Worm (Caenorhabditis elegans): ENCODE results near the gene F59A7.14.

Gene F59A7.14

DNA sequence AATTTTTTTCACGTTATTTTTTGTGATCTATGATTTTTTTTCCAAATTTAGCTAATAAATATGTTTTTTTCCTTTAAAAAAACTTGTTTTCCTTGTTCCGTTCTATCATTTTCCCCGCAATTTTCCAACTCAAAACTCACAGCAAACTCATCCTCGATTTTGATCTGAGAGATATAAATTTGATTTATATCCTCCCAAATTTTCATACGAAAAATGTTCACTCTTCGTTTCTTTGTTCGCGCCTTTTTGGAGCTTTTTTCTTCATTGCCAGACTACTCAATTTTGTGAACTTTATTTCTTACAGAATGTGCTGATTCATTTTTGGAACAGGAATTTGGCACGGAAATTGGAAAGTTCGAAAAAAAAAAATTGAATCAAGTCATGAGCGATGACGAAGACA is at the start of gene F59A7.14:
F59A7.14 (plus strand) TSS at position 301 of the 400 bp plus-strand sequence.
- TF ChIP-seq tbx-2 (tag; optimal IDR thresholded peaks at IDR 0.05) (no peak), fkh-6 (tag; optimal IDR thresholded peaks at IDR 0.05) (no peak), elt-2 (tag; optimal IDR thresholded peaks at IDR 0.05) (no peak), dmd-4 (tag; optimal IDR thresholded peaks at IDR 0.05; ENCODE audit: borderline replicate concordance) (no peak), ceh-14 (tag; optimal IDR thresholded peaks at IDR 0.05) (no peak), ceh-48 (tag; optimal IDR thresholded peaks at IDR 0.05) (no peak), gmeb-2 (tag; optimal IDR thresholded peaks at IDR 0.05) (no peak), ceh-2 (tag; optimal IDR thresholded peaks at IDR 0.05) (no peak), pag-3 (tag; optimal IDR thresholded peaks at IDR 0.05; ENCODE audit: borderline replicate concordance) (no peak), mec-3 (tag; optimal IDR thresholded peaks at IDR 0.05; ENCODE audit: borderline replicate concordance) (no peak), hlh-15 (tag; optimal IDR thresholded peaks at IDR 0.05) (no peak), syd-9 (tag; optimal IDR thresholded peaks at IDR 0.05) (no peak), C08G9.2 (tag; optimal IDR thresholded peaks at IDR 0.05) (no peak), hlh-13 (GFP tag; optimal IDR thresholded peaks at IDR 0.05) (no peak)

DNA sequence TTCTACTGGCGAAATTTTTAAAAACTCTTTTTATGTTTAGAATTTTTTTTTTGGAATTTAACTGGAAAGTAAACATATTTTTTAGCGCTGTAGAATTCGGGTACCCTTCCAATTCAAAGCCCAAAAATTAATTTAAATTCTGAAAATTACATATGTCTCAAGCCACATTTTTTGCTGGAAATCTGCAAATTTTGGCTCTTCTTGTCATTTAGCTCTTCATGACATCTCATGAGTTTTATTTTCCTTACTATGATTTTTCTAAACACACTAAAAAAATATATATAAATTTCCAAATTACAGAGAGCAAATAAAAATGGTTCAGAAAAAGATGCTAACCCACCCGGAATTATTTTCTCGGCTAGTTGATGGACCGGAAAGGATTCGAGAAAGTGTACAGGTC is 49.6 kb upstream of the F59A7.14 start, which contains the start of gene acs-3:
acs-3 (plus strand) TSS at position 301 of the 400 bp plus-strand sequence.
- TF ChIP-seq gmeb-2 (tag; optimal IDR thresholded peaks at IDR 0.05): no peak
- TF ChIP-seq pag-3 (tag; optimal IDR thresholded peaks at IDR 0.05; ENCODE audit: borderline replicate concordance): no peak
- TF ChIP-seq sdc-2 (tag; optimal IDR thresholded peaks at IDR 0.05): no peak
- no peak for TF ChIP-seq unc-55 (GFP tag; optimal IDR thresholded peaks at IDR 0.05)
- TF ChIP-seq fax-1 (tag; optimal IDR thresholded peaks at IDR 0.05): no peak
- no peak for TF ChIP-seq pax-1 (tag; optimal IDR thresholded peaks at IDR 0.05)
- no peak for TF ChIP-seq pha-4 (tag; optimal IDR thresholded peaks at IDR 0.05)
- TF ChIP-seq ceh-31 (tag; optimal IDR thresholded peaks at IDR 0.05): no peak

- no peak for TF ChIP-seq unc-3 (GFP tag; conservative IDR thresholded peaks at IDR 0.05)
- TF ChIP-seq unc-3 (tag; optimal IDR thresholded peaks at IDR 0.05): no peak
- TF ChIP-seq hlh-15 (tag; optimal IDR thresholded peaks at IDR 0.05): no peak
- TF ChIP-seq gmeb-2 (tag; optimal IDR thresholded peaks at IDR 0.05): no peak
- TF ChIP-seq ceh-6 (GFP tag; optimal IDR thresholded peaks at IDR 0.05): no peak
- no peak for TF ChIP-seq syd-9 (tag; optimal IDR thresholded peaks at IDR 0.05)
- TF ChIP-seq ets-4 (tag; optimal IDR thresholded peaks at IDR 0.05): no peak
- TF ChIP-seq C08G9.2 (tag; optimal IDR thresholded peaks at IDR 0.05): no peak
- TF ChIP-seq rnt-1 (tag; optimal IDR thresholded peaks at IDR 0.05): no peak
- no peak for TF ChIP-seq elt-4 (tag; optimal IDR thresholded peaks at IDR 0.05)
- TF ChIP-seq ceh-14 (tag; optimal IDR thresholded peaks at IDR 0.05): no peak
Measured at ce11 chrV:1969690-1970089, 49.1 kb upstream of the F59A7.14 start.

DNA sequence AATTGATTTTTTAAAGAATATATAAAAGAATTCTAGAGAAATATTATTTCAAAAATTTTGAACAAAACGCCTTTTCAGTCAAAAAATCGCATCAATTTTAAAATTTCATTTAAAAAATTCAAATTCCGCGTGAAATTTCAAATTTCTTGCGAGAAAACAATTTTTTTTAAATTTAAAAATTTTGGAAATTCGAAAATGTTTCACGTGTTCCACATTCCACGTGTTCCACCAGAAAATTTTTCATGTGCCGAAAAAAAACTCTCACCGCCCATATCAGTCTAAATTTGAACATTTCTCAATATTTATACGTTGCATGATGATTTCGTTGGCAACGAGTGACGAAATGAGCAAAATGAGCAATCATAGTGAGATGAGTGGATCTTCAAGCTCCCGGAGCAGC is 43.7 kb upstream of the F59A7.14 start, which contains the start of gene fbxa-201:
fbxa-201 (plus strand) TSS at position 301 of the 400 bp plus-strand sequence.
- no peak for TF ChIP-seq elt-2 (tag; optimal IDR thresholded peaks at IDR 0.05)
- no peak for TF ChIP-seq mec-3 (tag; optimal IDR thresholded peaks at IDR 0.05; ENCODE audit: borderline replicate concordance)
- TF ChIP-seq fkh-10 (GFP tag; optimal IDR thresholded peaks at IDR 0.05): no peak
- TF ChIP-seq dmd-4 (tag; optimal IDR thresholded peaks at IDR 0.05; ENCODE audit: borderline replicate concordance): no peak
- no peak for TF ChIP-seq syd-9 (tag; optimal IDR thresholded peaks at IDR 0.05)
- no peak for TF ChIP-seq elt-4 (tag; optimal IDR thresholded peaks at IDR 0.05)
- no peak for TF ChIP-seq odd-2 (tag; optimal IDR thresholded peaks at IDR 0.05)
- TF ChIP-seq ceh-48 (tag; optimal IDR thresholded peaks at IDR 0.05): no peak
- no peak for TF ChIP-seq F13H6.1 (tag; optimal IDR thresholded peaks at IDR 0.05)
- TF ChIP-seq sox-2 (GFP tag; IDR thresholded peaks at IDR 0.05): no peak
- TF ChIP-seq unc-3 (GFP tag; conservative IDR thresholded peaks at IDR 0.05): no peak
- no peak for TF ChIP-seq unc-3 (tag; optimal IDR thresholded peaks at IDR 0.05)
- TF ChIP-seq ceh-34 (tag; optimal IDR thresholded peaks at IDR 0.05): no peak
- TF ChIP-seq sox-4 (tag; optimal IDR thresholded peaks at IDR 0.05): no peak
- no peak for TF ChIP-seq rnt-1 (tag; optimal IDR thresholded peaks at IDR 0.05)
- no peak for TF ChIP-seq ceh-14 (tag; optimal IDR thresholded peaks at IDR 0.05)
- TF ChIP-seq nfya-1 (tag; optimal IDR thresholded peaks at IDR 0.05): no peak

- TF ChIP-seq lim-6 (tag; optimal IDR thresholded peaks at IDR 0.05) (no peak), unc-55 (GFP tag; optimal IDR thresholded peaks at IDR 0.05) (no peak), gmeb-2 (tag; optimal IDR thresholded peaks at IDR 0.05) (no peak), pat-9 (tag; optimal IDR thresholded peaks at IDR 0.05) (no peak), elt-2 (tag; optimal IDR thresholded peaks at IDR 0.05) (no peak), C38D4.7 (GFP tag; optimal IDR thresholded peaks at IDR 0.05) (no peak), hlh-8 (tag; optimal IDR thresholded peaks at IDR 0.05) (no peak), ceh-2 (tag; optimal IDR thresholded peaks at IDR 0.05) (no peak), hlh-15 (tag; optimal IDR thresholded peaks at IDR 0.05) (no peak), sox-2 (GFP tag; IDR thresholded peaks at IDR 0.05) (no peak), fkh-10 (GFP tag; optimal IDR thresholded peaks at IDR 0.05) (no peak), ceh-30 (tag; optimal IDR thresholded peaks at IDR 0.05) (no peak), npax-4 (tag; optimal IDR thresholded peaks at IDR 0.05) (no peak), ceh-19 (GFP tag; optimal IDR thresholded peaks at IDR 0.05) (no peak), ama-1 (optimal IDR thresholded peaks at IDR 0.05) (no peak)
Measured at ce11 chrV:1978968-1979367, 39.8 kb upstream of the F59A7.14 start, which contains the start of gene T08B1.4. T08B1.4 (plus strand) TSS chrV:1979268.

All from whole organism, late embryonic.